Worm (Caenorhabditis elegans) whole organism, late embryonic: ENCODE results near the gene F59B2.8.

Source experiments
- C08G9.2 ChIP-seq: sonication (generic microtip); optimal IDR thresholded peaks from 2 replicates; lab custom pipeline; 2016; ENCODE audit warnings: mild to moderate bottlenecking, missing genetic modification characterization, moderate library complexity, missing compliant biosample characterization
- Y22D7AL.16 ChIP-seq: sonication (generic microtip); optimal IDR thresholded peaks from 2 replicates; lab custom pipeline; 2016; ENCODE audit warnings: missing genetic modification characterization, missing compliant biosample characterization
- ahr-1 ChIP-seq: sonication (generic microtip); optimal IDR thresholded peaks from 2 replicates; lab custom pipeline; 2016; ENCODE audit warnings: missing genetic modification characterization, missing compliant biosample characterization
- ceh-14 ChIP-seq: sonication (generic microtip); optimal IDR thresholded peaks from 2 replicates; lab custom pipeline; 2016; ENCODE audit warnings: missing genotype, missing genetic modification characterization, missing compliant biosample characterization
- ceh-18 ChIP-seq: sonication (generic microtip); optimal IDR thresholded peaks from 2 replicates; lab custom pipeline; 2016; ENCODE audit warnings: missing genetic modification characterization, missing compliant biosample characterization
- ceh-22 ChIP-seq: sonication (generic microtip); optimal IDR thresholded peaks from 2 replicates; lab custom pipeline; 2017; ENCODE audit warnings: missing biosample characterization, missing genetic modification characterization
- ceh-24 ChIP-seq: sonication (generic microtip); optimal IDR thresholded peaks from 2 replicates; lab custom pipeline; 2016; ENCODE audit warnings: mild to moderate bottlenecking, missing genetic modification characterization, missing compliant biosample characterization
- ceh-30 ChIP-seq: fragments of 150-350 bp; optimal IDR thresholded peaks from 2 replicates; lab custom pipeline; 2014; ENCODE audit warnings: missing biosample characterization, missing genetic modification characterization
- ceh-31 ChIP-seq: sonication (generic microtip); optimal IDR thresholded peaks from 2 replicates; lab custom pipeline; 2016; ENCODE audit warnings: missing genetic modification characterization, missing compliant biosample characterization
- ceh-34 ChIP-seq: sonication (generic microtip); optimal IDR thresholded peaks from 2 replicates; lab custom pipeline; 2016; ENCODE audit warnings: mild to moderate bottlenecking, missing genetic modification characterization, missing compliant biosample characterization
- ceh-6 ChIP-seq: fragments of 200-800 bp; sonication (Bioruptor generic); optimal IDR thresholded peaks from 2 replicates; lab custom pipeline; 2018; ENCODE audit warnings: mild to moderate bottlenecking, missing genetic modification characterization, missing compliant biosample characterization
- ceh-9 ChIP-seq: sonication (generic microtip); optimal IDR thresholded peaks from 2 replicates; lab custom pipeline; 2016; ENCODE audit warnings: mild to moderate bottlenecking, missing genetic modification characterization, inconsistent platforms, missing compliant biosample characterization
- che-1 ChIP-seq: sonication (generic microtip); optimal IDR thresholded peaks from 2 replicates; lab custom pipeline; 2016; ENCODE audit warnings: mild to moderate bottlenecking, missing genetic modification characterization, missing compliant biosample characterization
- dve-1 ChIP-seq: sonication (generic microtip); optimal IDR thresholded peaks from 2 replicates; lab custom pipeline; 2017; ENCODE audit warnings: antibody characterized with exemption, mild to moderate bottlenecking, missing genetic modification characterization, missing compliant biosample characterization
- elt-2 ChIP-seq: sonication (generic microtip); optimal IDR thresholded peaks from 2 replicates; lab custom pipeline; 2016; ENCODE audit warnings: missing genetic modification reagents, missing genetic modification characterization, missing compliant biosample characterization
- elt-4 ChIP-seq: sonication (generic microtip); optimal IDR thresholded peaks from 2 replicates; lab custom pipeline; 2016; ENCODE audit warnings: missing genetic modification characterization, missing compliant biosample characterization
- eyg-1 ChIP-seq: sonication (generic microtip); optimal IDR thresholded peaks from 2 replicates; lab custom pipeline; 2016; ENCODE audit warnings: missing genotype, missing genetic modification characterization, missing compliant biosample characterization
- fkh-10 ChIP-seq: fragments of 150-350 bp; optimal IDR thresholded peaks from 2 replicates; lab custom pipeline; 2014; ENCODE audit warnings: missing biosample characterization, missing genetic modification reagents, missing genetic modification characterization
- fkh-6 ChIP-seq: sonication (generic microtip); optimal IDR thresholded peaks from 2 replicates; lab custom pipeline; 2016; ENCODE audit warnings: missing genetic modification characterization, missing compliant biosample characterization
- gmeb-2 ChIP-seq: sonication (generic microtip); optimal IDR thresholded peaks from 2 replicates; lab custom pipeline; 2016; ENCODE audit warnings: missing genetic modification characterization, inconsistent platforms, missing compliant biosample characterization
- hlh-15 ChIP-seq: sonication (generic microtip); optimal IDR thresholded peaks from 2 replicates; lab custom pipeline; 2016; ENCODE audit warnings: missing genetic modification characterization, missing compliant biosample characterization
- hlh-30 ChIP-seq: sonication (generic microtip); optimal IDR thresholded peaks from 2 replicates; lab custom pipeline; 2017; ENCODE audit warnings: antibody characterized with exemption, missing genetic modification characterization, missing compliant biosample characterization; ENCODE audit not compliant: insufficient read depth
- nfya-1 ChIP-seq: sonication (generic microtip); optimal IDR thresholded peaks from 2 replicates; lab custom pipeline; 2017; ENCODE audit warnings: missing genetic modification characterization, mild to moderate bottlenecking, missing compliant biosample characterization, antibody characterized with exemption, moderate library complexity
- nhr-11 ChIP-seq: fragments of 150-350 bp; optimal IDR thresholded peaks from 2 replicates; lab custom pipeline; 2014; ENCODE audit warnings: missing biosample characterization, missing genetic modification characterization
- nhr-232 ChIP-seq: sonication (generic microtip); optimal IDR thresholded peaks from 2 replicates; lab custom pipeline; 2016; ENCODE audit warnings: missing genetic modification characterization, missing compliant biosample characterization
- npax-4 ChIP-seq: sonication (generic microtip); optimal IDR thresholded peaks from 2 replicates; lab custom pipeline; 2016; ENCODE audit warnings: missing genetic modification characterization, missing compliant biosample characterization
- odd-2 ChIP-seq: sonication (generic microtip); optimal IDR thresholded peaks from 2 replicates; lab custom pipeline; 2017; ENCODE audit warnings: antibody characterized with exemption, mild to moderate bottlenecking, missing genetic modification characterization, missing compliant biosample characterization
- pag-3 ChIP-seq: sonication (generic microtip); optimal IDR thresholded peaks from 2 replicates; lab custom pipeline; 2016; ENCODE audit warnings: missing compliant biosample characterization, missing genetic modification characterization, borderline replicate concordance
- pax-1 ChIP-seq: fragments of 150-350 bp; optimal IDR thresholded peaks from 2 replicates; lab custom pipeline; 2014; ENCODE audit warnings: missing biosample characterization, missing genetic modification characterization
- pha-4 ChIP-seq: fragments of 150-350 bp; optimal IDR thresholded peaks from 2 replicates; lab custom pipeline; 2018; ENCODE audit warnings: missing biosample characterization, missing genetic modification reagents, missing genetic modification characterization
- pqm-1 ChIP-seq: sonication (generic microtip); optimal IDR thresholded peaks from 2 replicates; lab custom pipeline; 2016; ENCODE audit warnings: missing genetic modification characterization, missing compliant biosample characterization
- rnt-1 ChIP-seq: sonication (generic microtip); optimal IDR thresholded peaks from 2 replicates; lab custom pipeline; 2016; ENCODE audit warnings: missing genetic modification characterization, missing compliant biosample characterization
- sox-2 ChIP-seq: fragments of 200-800 bp; sonication (Bioruptor generic); IDR thresholded peaks from 2 replicates; pipeline ENCODE4 v1.3.6; 2022; ENCODE audit warnings: missing genetic modification reagents, missing genetic modification characterization, missing compliant biosample characterization
- syd-9 ChIP-seq: sonication (generic microtip); optimal IDR thresholded peaks from 2 replicates; lab custom pipeline; 2016; ENCODE audit warnings: mild to moderate bottlenecking, missing genetic modification characterization, moderate library complexity, missing compliant biosample characterization
- tbx-2 ChIP-seq: sonication (generic microtip); optimal IDR thresholded peaks from 2 replicates; lab custom pipeline; 2016; ENCODE audit warnings: missing genetic modification characterization, missing compliant biosample characterization
- tbx-7 ChIP-seq: sonication (generic microtip); optimal IDR thresholded peaks from 2 replicates; lab custom pipeline; 2016; ENCODE audit warnings: missing genotype, missing genetic modification characterization, missing compliant biosample characterization
- unc-3 ChIP-seq, 2 experiments: fragments of 200-800 bp in 1 of 2; sonication (Bioruptor generic) in 1 of 2; sonication (generic microtip) in 1 of 2; conservative IDR thresholded peaks in 1 of 2; optimal IDR thresholded peaks in 1 of 2; 2 replicates each; pipeline versions ENCODE4 v1.3.6 to Lab custom; 2016 to 2022; ENCODE audit warnings: missing compliant biosample characterization in 2 of 2, missing genetic modification characterization in 2 of 2, missing genetic modification reagents in 1 of 2
- unc-42 ChIP-seq: sonication (generic microtip); optimal IDR thresholded peaks from 2 replicates; lab custom pipeline; 2016; ENCODE audit warnings: missing genotype, missing genetic modification characterization, missing compliant biosample characterization
- unc-55 ChIP-seq: sonication (generic microtip); optimal IDR thresholded peaks from 2 replicates; lab custom pipeline; 2017; ENCODE audit warnings: missing biosample characterization, missing genetic modification reagents, missing genetic modification characterization
- zip-5 ChIP-seq: sonication (generic microtip); optimal IDR thresholded peaks from 2 replicates; lab custom pipeline; 2016; ENCODE audit warnings: missing genetic modification characterization, missing compliant biosample characterization

Gene F59B2.8

ce11 chrIII:8984960-8985359, 25.0 kb downstream of the F59B2.8 start:
- TF ChIP-seq dve-1 (tag; lab: Kevin White, UChicago) = peak; percentile 15
- TF ChIP-seq nhr-232 (tag; lab: Kevin White, UChicago) = no peak
- TF ChIP-seq hlh-30 (tag; lab: Kevin White, UChicago) = no peak
- peak; percentile 44 for TF ChIP-seq nfya-1
- no peak for TF ChIP-seq gmeb-2
- peak; percentile 33 for TF ChIP-seq rnt-1 (tag; lab: Kevin White, UChicago)
- peak; percentile 36 for TF ChIP-seq tbx-2
- TF ChIP-seq eyg-1 = no peak
- TF ChIP-seq syd-9 (tag; lab: Kevin White, UChicago) = peak; percentile 21
- TF ChIP-seq ceh-30 (tag; lab: Kevin White, UChicago) = no peak
- no peak for TF ChIP-seq Y22D7AL.16 (tag; lab: Kevin White, UChicago)
- TF ChIP-seq ceh-31 (tag; lab: Kevin White, UChicago) = peak; percentile 41
- peak; percentile 64 for TF ChIP-seq unc-55 (GFP tag; lab: Kevin White, UChicago)
- no peak for TF ChIP-seq ahr-1 (tag; lab: Kevin White, UChicago)
- no peak for TF ChIP-seq ceh-14 (tag; lab: Kevin White, UChicago)
- no peak for TF ChIP-seq ceh-9 (tag; lab: Kevin White, UChicago)
- peak; percentile 18 for TF ChIP-seq ceh-34 (tag; lab: Kevin White, UChicago)
- TF ChIP-seq unc-3 (GFP tag; conservative IDR thresholded peaks at IDR 0.05; lab: Robert Waterston, UW) = no peak
- no peak for TF ChIP-seq unc-3 (tag; optimal IDR thresholded peaks at IDR 0.05; lab: Kevin White, UChicago)
- no peak for TF ChIP-seq ceh-6
- TF ChIP-seq ceh-18 (tag; lab: Kevin White, UChicago) = peak; percentile 88
- TF ChIP-seq sox-2 = no peak
- TF ChIP-seq unc-42 (tag; lab: Kevin White, UChicago) = peak; percentile 85
- no peak for TF ChIP-seq hlh-15

ce11 chrIII:8984412-8984811, 25.6 kb downstream of the F59B2.8 start:
- TF ChIP-seq ceh-34 (tag; lab: Kevin White, UChicago) (no peak), Y22D7AL.16 (tag; lab: Kevin White, UChicago) (no peak), elt-2 (peak; percentile 47)

DNA sequence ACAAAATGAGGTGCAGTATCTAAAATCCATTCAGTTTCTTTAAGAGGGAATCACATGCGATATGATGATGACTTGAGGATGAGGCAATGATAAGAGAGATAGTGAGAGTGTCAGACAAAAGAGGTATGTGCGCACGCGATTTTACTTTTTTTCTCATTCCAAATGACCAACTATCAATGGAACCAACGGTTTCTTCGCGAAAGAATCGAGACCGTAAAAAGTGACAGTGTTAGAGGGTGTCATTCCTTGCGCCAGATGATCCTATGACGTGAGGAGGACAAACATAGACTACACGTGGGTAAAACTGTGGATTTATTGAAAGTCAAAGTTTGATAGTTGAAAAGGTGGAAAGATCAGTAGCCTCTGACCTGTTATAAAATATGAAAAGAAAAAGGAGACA, 26.2 kb downstream of the F59B2.8 start:
- TF ChIP-seq C08G9.2 (tag; lab: Kevin White, UChicago) (no peak), ceh-24 (tag; lab: Kevin White, UChicago) (no peak), pag-3 (tag; lab: Kevin White, UChicago) (no peak), pqm-1 (no peak), fkh-10 (GFP tag; lab: Kevin White, UChicago) (no peak), pha-4 (tag; lab: Kevin White, UChicago) (no peak), zip-5 (tag; lab: Kevin White, UChicago) (no peak), nhr-11 (no peak), unc-42 (tag; lab: Kevin White, UChicago) (no peak), tbx-2 (no peak), pax-1 (tag; lab: Kevin White, UChicago) (no peak), ceh-22 (no peak), elt-4 (tag; lab: Kevin White, UChicago) (no peak), odd-2 (no peak), tbx-7 (tag; lab: Kevin White, UChicago) (no peak), npax-4 (tag; lab: Kevin White, UChicago) (no peak), fkh-6 (no peak), hlh-15 (no peak), che-1 (no peak)
